Worm (Caenorhabditis elegans): ENCODE measurements around the gene nep-11.

nep-11 gene

DNA sequence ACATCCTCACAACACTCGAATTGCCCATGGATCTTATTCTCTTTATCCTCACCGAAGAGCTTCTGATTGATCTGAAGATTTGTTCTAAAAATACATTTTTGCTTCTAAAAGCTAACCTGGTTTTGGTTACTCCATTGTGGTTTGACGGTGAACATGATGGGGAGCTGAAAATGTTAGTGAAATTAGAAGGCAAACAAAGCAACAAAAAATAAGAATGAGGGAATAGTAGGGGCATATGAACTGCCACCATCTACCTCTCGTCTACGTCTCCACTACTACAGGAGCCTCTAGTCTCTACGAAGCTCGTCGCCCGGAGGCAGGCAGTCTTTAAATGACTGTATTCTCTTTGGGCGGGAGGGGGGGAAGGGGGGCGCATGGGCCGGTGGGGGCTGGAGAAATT lies 39.6 kb downstream of the nep-11 start, which contains the start of gene T06D4.2:
TSS of gene T06D4.2 (minus strand) at position 170 of the 400 bp plus-strand sequence.
- TF ChIP-seq snpc-4 (GFP tag; optimal IDR thresholded peaks at IDR 0.05) = no peak
- TF ChIP-seq snpc-4 (tag; optimal IDR thresholded peaks at IDR 0.05) = no peak
- no peak for TF ChIP-seq dox-1 (GFP tag; IDR thresholded peaks at IDR 0.05)
- no peak for TF ChIP-seq Y53F4B.3 (GFP tag; IDR thresholded peaks at IDR 0.05)
- TF ChIP-seq sdz-38 (tag; optimal IDR thresholded peaks at IDR 0.05) = no peak
- TF ChIP-seq K11D2.4 (GFP tag; IDR thresholded peaks at IDR 0.05) = no peak
- TF ChIP-seq Y56A3A.18 (GFP tag; IDR thresholded peaks at IDR 0.05) = no peak
- no peak for TF ChIP-seq B0035.1 (tag; optimal IDR thresholded peaks at IDR 0.05)
- TF ChIP-seq tbx-9 (tag; optimal IDR thresholded peaks at IDR 0.05; ENCODE audit: borderline replicate concordance) = no peak
- TF ChIP-seq lin-40 (tag; optimal IDR thresholded peaks at IDR 0.05) = no peak
- no peak for TF ChIP-seq rpc-1 (optimal IDR thresholded peaks at IDR 0.05)
- TF ChIP-seq rpc-1 (tag; optimal IDR thresholded peaks at IDR 0.05) = no peak
- TF ChIP-seq snpc-1.1 (tag; optimal IDR thresholded peaks at IDR 0.05; ENCODE audit: insufficient read depth) = no peak
- TF ChIP-seq ets-4 (GFP tag; optimal IDR thresholded peaks at IDR 0.05) = no peak
- no peak for TF ChIP-seq lin-35 (GFP tag; optimal IDR thresholded peaks at IDR 0.05)
- no peak for TF ChIP-seq madf-8 (GFP tag; conservative IDR thresholded peaks at IDR 0.05)
- no peak for TF ChIP-seq bed-1 (GFP tag; IDR thresholded peaks at IDR 0.05)
- TF ChIP-seq chd-7 (tag; optimal IDR thresholded peaks at IDR 0.05) = no peak
- TF ChIP-seq C06A6.2 (GFP tag; conservative IDR thresholded peaks at IDR 0.05) = no peak
- TF ChIP-seq attf-6 (GFP tag; IDR thresholded peaks at IDR 0.05) = no peak
- no peak for TF ChIP-seq attf-3 (GFP tag; conservative IDR thresholded peaks at IDR 0.05)

DNA sequence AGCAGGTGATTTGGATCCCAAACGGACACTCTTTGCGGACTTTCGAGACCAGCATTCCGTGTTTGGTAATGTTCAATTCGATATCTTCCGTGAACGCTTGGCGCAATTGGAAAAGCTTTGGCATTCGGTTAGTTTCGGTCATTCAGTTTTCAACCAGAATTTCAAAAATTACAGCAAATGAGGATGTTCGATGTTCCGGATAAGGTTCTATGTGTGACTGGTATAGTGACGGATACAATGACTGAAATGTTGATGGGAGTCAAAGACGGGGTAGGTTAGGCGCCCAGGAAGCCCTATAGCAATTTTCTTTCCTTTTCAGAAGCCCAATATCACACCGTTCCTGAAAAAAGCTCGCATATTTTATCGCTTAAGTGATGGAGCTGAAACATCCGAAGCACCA lies 42.2 kb downstream of the nep-11 start:
- no peak for TF ChIP-seq xnd-1 (tag; optimal IDR thresholded peaks at IDR 0.05)
- no peak for TF ChIP-seq aptf-2 (GFP tag; conservative IDR thresholded peaks at IDR 0.05)
- TF ChIP-seq F49E8.2 (tag; optimal IDR thresholded peaks at IDR 0.05; ENCODE audit: insufficient read depth) = no peak
- no peak for TF ChIP-seq nfyb-1 (GFP tag; IDR thresholded peaks at IDR 0.05)
- no peak for TF ChIP-seq nfya-1 (tag; optimal IDR thresholded peaks at IDR 0.05; ENCODE audit: borderline replicate concordance, insufficient read depth)
- no peak for TF ChIP-seq ccch-3 (GFP tag; optimal IDR thresholded peaks at IDR 0.05)
- TF ChIP-seq F37B4.10 (GFP tag; IDR thresholded peaks at IDR 0.05) = no peak
- TF ChIP-seq attf-3 (GFP tag; conservative IDR thresholded peaks at IDR 0.05) = no peak
- no peak for TF ChIP-seq sea-2 (GFP tag; IDR thresholded peaks at IDR 0.05)
- TF ChIP-seq dpff-1 (tag; optimal IDR thresholded peaks at IDR 0.05) = no peak
- TF ChIP-seq die-1 (tag; optimal IDR thresholded peaks at IDR 0.05) = no peak
- no peak for TF ChIP-seq ztf-6 (GFP tag; IDR thresholded peaks at IDR 0.05)
- TF ChIP-seq madf-8 (GFP tag; conservative IDR thresholded peaks at IDR 0.05) = no peak
- TF ChIP-seq lsl-1 (GFP tag; optimal IDR thresholded peaks at IDR 0.05) = no peak
- no peak for TF ChIP-seq aptf-3 (GFP tag; IDR thresholded peaks at IDR 0.05)
- TF ChIP-seq ztf-28 (GFP tag; IDR thresholded peaks at IDR 0.05) = no peak

DNA sequence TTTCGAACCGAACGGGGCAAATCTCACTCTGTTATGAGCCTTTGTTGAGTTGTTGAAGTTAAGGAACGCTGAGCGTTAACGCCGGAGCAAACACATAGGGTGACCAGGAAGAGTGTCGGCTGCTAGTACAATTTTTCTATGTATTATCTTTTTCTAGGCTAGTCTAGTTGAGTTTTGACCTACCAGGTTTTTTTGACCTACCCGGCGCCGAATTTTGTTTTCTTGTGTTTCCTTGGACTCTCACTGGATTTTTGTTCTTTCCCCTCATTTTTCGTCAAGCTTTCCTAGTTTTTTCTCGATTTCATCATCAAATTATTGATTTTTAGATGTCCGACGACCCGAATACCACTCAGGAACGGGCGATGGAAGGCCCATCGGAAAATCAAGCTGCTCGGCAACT lies 43.8 kb downstream of the nep-11 start, which contains the start of gene T06D4.1:
TSS of gene T06D4.1 (plus strand) at position 321 of the 400 bp plus-strand sequence.
- TF ChIP-seq egrh-3 (GFP tag; IDR thresholded peaks at IDR 0.05) = no peak
- no peak for TF ChIP-seq nfya-1 (tag; optimal IDR thresholded peaks at IDR 0.05; ENCODE audit: borderline replicate concordance, insufficient read depth)
- TF ChIP-seq lin-40 (tag; optimal IDR thresholded peaks at IDR 0.05) = no peak
- no peak for TF ChIP-seq F49E8.2 (tag; optimal IDR thresholded peaks at IDR 0.05; ENCODE audit: insufficient read depth)
- no peak for TF ChIP-seq lir-1 (GFP tag; conservative IDR thresholded peaks at IDR 0.05)
- no peak for TF ChIP-seq ceh-91 (GFP tag; IDR thresholded peaks at IDR 0.05)
- TF ChIP-seq snpc-1.1 (tag; optimal IDR thresholded peaks at IDR 0.05; ENCODE audit: insufficient read depth) = peak; percentile 12
- no peak for TF ChIP-seq rcor-1 (GFP tag; IDR thresholded peaks at IDR 0.05)
- TF ChIP-seq C06A6.2 (GFP tag; conservative IDR thresholded peaks at IDR 0.05) = no peak
- no peak for TF ChIP-seq ceh-40 (GFP tag; IDR thresholded peaks at IDR 0.05)
- no peak for TF ChIP-seq F33H1.4 (GFP tag; IDR thresholded peaks at IDR 0.05)
- no peak for TF ChIP-seq tbx-9 (tag; optimal IDR thresholded peaks at IDR 0.05; ENCODE audit: borderline replicate concordance)
- TF ChIP-seq F52B5.7 (tag; optimal IDR thresholded peaks at IDR 0.05) = no peak
- no peak for TF ChIP-seq F55B11.4 (tag; optimal IDR thresholded peaks at IDR 0.05; ENCODE audit: borderline replicate concordance, insufficient read depth)
- peak; percentile 80 for TF ChIP-seq efl-1 (GFP tag; optimal IDR thresholded peaks at IDR 0.05)
- no peak for TF ChIP-seq ztf-22 (GFP tag; optimal IDR thresholded peaks at IDR 0.05)
- no peak for TF ChIP-seq B0019.2 (GFP tag; conservative IDR thresholded peaks at IDR 0.05)
- TF ChIP-seq D2030.7 (GFP tag; IDR thresholded peaks at IDR 0.05) = no peak
